Fruit fly (Drosophila melanogaster): Measurements from ENCODE around the gene TP53INP.

DNA sequence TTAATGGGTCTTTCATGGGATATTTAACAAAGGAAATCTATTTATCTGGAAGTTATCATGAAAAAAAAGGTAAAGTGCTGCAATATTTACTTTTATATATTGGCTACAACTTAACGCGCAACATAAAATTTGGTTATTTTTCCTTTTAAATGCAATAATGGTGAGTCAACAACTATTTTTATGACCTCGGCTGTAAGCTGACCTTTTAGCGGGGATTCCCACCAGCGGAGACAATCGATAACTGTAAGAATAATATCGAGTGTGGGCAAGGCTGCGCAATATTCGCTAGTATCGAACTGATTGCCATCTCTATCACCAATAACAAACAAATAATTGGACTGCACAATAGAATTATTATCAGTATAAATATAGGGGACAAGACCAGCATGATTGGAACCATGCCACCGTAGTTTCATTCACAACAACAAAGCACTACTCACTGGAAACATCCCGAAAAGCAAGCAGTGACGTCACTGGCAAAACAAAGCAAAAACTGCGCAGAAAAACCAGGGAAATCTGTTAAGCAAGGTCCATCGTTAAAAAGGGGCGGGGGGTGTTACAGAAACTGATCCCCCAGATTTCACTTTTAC is 3.5 kb upstream of the TP53INP start, which contains the start of gene Syx17:
- no peak for TF ChIP-seq Dif (GFP tag; optimal IDR thresholded peaks at IDR 0.05; ENCODE audit: partially characterized antibody)
- TF ChIP-seq tai (GFP tag; optimal IDR thresholded peaks at IDR 0.05) = peak; percentile 57
- no peak for TF ChIP-seq dl (GFP tag; optimal IDR thresholded peaks at IDR 0.05; ENCODE audit: insufficient read depth in 1 of 2, partially characterized antibody in 2 of 2)
- peak; percentile 58 for TF ChIP-seq Hr83 (GFP tag; optimal IDR thresholded peaks at IDR 0.05; ENCODE audit: poor library complexity, severe bottlenecking)
- TF ChIP-seq OdsH (GFP tag; optimal IDR thresholded peaks at IDR 0.05) = no peak
- peak; percentile 25 for TF ChIP-seq br (GFP tag; optimal IDR thresholded peaks at IDR 0.05)
- no peak for TF ChIP-seq Abd-B (GFP tag; optimal IDR thresholded peaks at IDR 0.05)
